Fruit fly (Drosophila melanogaster): ENCODE data around the gene CG7600.

Gene CG7600

dm6 chr3L:11169299-11170181 lies 41.0 kb upstream of the CG7600 start, which contains the start of the genes wls and Adck5 (continued):
- TF ChIP-seq sc (optimal IDR thresholded peaks at IDR 0.05) (no peak), sc (GFP tag; optimal IDR thresholded peaks at IDR 0.05) (peak; percentile 36), Mrtf (GFP tag; IDR thresholded peaks at IDR 0.05) (no peak), peb (GFP tag; IDR thresholded peaks at IDR 0.05) (no peak), CG2712 (tag; optimal IDR thresholded peaks at IDR 0.05) (no peak), Stat92E (GFP tag; optimal IDR thresholded peaks at IDR 0.05) (no peak), sqz (GFP tag; optimal IDR thresholded peaks at IDR 0.05) (peak; percentile 18), cas (GFP tag; IDR thresholded peaks at IDR 0.05) (no peak), CG18764 (GFP tag; optimal IDR thresholded peaks at IDR 0.05) (peak; percentile 28), Antp (GFP tag; optimal IDR thresholded peaks at IDR 0.05) (peak; percentile 4), sug (tag; optimal IDR thresholded peaks at IDR 0.05) (no peak), CG11093 (GFP tag; IDR thresholded peaks at IDR 0.05) (no peak), PHDP (tag; optimal IDR thresholded peaks at IDR 0.05) (peak; percentile 61), vnd (GFP tag; IDR thresholded peaks at IDR 0.05; ENCODE audit: partially characterized antibody) (no peak), knrl (GFP tag; IDR thresholded peaks at IDR 0.05; ENCODE audit: partially characterized antibody) (no peak), CG12219 (GFP tag; optimal IDR thresholded peaks at IDR 0.05) (peak; percentile 47), CG14667 (GFP tag; IDR thresholded peaks at IDR 0.05) (no peak), grn (GFP tag; optimal IDR thresholded peaks at IDR 0.05) (no peak), CG2202 (tag; optimal IDR thresholded peaks at IDR 0.05) (peak; percentile 50), CG9797 (GFP tag; optimal IDR thresholded peaks at IDR 0.05) (peak; percentile 70), HmgZ (tag; optimal IDR thresholded peaks at IDR 0.05) (peak; percentile 44), sim (GFP tag; IDR thresholded peaks at IDR 0.05) (no peak), en (GFP tag; optimal IDR thresholded peaks at IDR 0.05) (no peak), CG1832 (GFP tag; optimal IDR thresholded peaks at IDR 0.05) (no peak), CG15479 (GFP tag; optimal IDR thresholded peaks at IDR 0.05) (no peak), CG2875 (GFP tag; optimal IDR thresholded peaks at IDR 0.05) (peak; percentile 25), Pdp1 (GFP tag; optimal IDR thresholded peaks at IDR 0.05) (peak; percentile 10 to 52), Tbp (GFP tag; optimal IDR thresholded peaks at IDR 0.05) (no peak), CG6254 (GFP tag; optimal IDR thresholded peaks at IDR 0.05) (no peak), gro (GFP tag; optimal IDR thresholded peaks at IDR 0.05) (peak; percentile 40), CG4820 (GFP tag; optimal IDR thresholded peaks at IDR 0.05) (no peak), CG17328 (GFP tag; IDR thresholded peaks at IDR 0.05) (peak; percentile 42; the same call in 1 of the 2 replicates), CG16813 (GFP tag; IDR thresholded peaks at IDR 0.05; ENCODE audit: partially characterized antibody) (no peak), h (optimal IDR thresholded peaks at IDR 0.05) (no peak), CG8478 (optimal IDR thresholded peaks at IDR 0.05) (no peak), Sox102F (GFP tag; optimal IDR thresholded peaks at IDR 0.05) (no peak), CG12744 (GFP tag; optimal IDR thresholded peaks at IDR 0.05) (peak; percentile 59), Hmr (GFP tag; optimal IDR thresholded peaks at IDR 0.05) (peak; percentile 81), Atf3 (GFP tag; optimal IDR thresholded peaks at IDR 0.05) (no peak), Hr78 (GFP tag; optimal IDR thresholded peaks at IDR 0.05) (peak in 1 of 2 experiments; percentile 78), fd96Cb (tag; optimal IDR thresholded peaks at IDR 0.05) (no peak), lov (optimal IDR thresholded peaks at IDR 0.05) (no peak), lov (GFP tag; IDR thresholded peaks at IDR 0.05) (peak; percentile 46; the same call in 1 of the 3 replicates), CG3281 (GFP tag; optimal IDR thresholded peaks at IDR 0.05) (no peak), CG10431 (GFP tag; optimal IDR thresholded peaks at IDR 0.05) (no peak), salm (tag; optimal IDR thresholded peaks at IDR 0.05) (peak; percentile 25), CG7745 (tag; optimal IDR thresholded peaks at IDR 0.05) (no peak), NC2β (GFP tag; optimal IDR thresholded peaks at IDR 0.05) (peak; percentile 26), CG30431 (GFP tag; optimal IDR thresholded peaks at IDR 0.05) (peak; percentile 20)
